Fruit fly (Drosophila melanogaster) whole organism, embryonic: Measurements from ENCODE around the gene CG32189.
A peak's percentile ranks its signal among the peaks of the same experiment; 100 is the strongest.

Experiments used
- gcm ChIP-seq: fragments of 200-800 bp; sonication (Bioruptor generic); optimal IDR thresholded peaks from 2 replicates; lab custom pipeline; 2019; ENCODE audit warnings: missing biosample characterization, mild to moderate bottlenecking, missing genetic modification characterization, moderate library complexity
- mld ChIP-seq: fragments of 200-800 bp; sonication (Bioruptor generic); IDR thresholded peaks from 3 replicates; pipeline ENCODE4 v1.3.6; 2022; ENCODE audit warnings: missing biosample characterization, missing genetic modification characterization; ENCODE audit not compliant: partially characterized antibody
- nom ChIP-seq: fragments of 200-800 bp; sonication (Bioruptor generic); optimal IDR thresholded peaks from 2 replicates; lab custom pipeline; 2017; ENCODE audit warnings: missing biosample characterization, missing genetic modification characterization, mild to moderate bottlenecking, moderate library complexity, missing genetic modification reagents
- peb ChIP-seq: fragments of 200-800 bp; sonication (Bioruptor generic); IDR thresholded peaks from 2 replicates; pipeline ENCODE4 v1.3.6; 2022; ENCODE audit warnings: missing biosample characterization, missing genetic modification characterization
- pros ChIP-seq: fragments of 200-800 bp; sonication (Bioruptor generic); optimal IDR thresholded peaks from 3 replicates; lab custom pipeline; 2019; ENCODE audit warnings: missing biosample characterization, mild to moderate bottlenecking, missing genetic modification characterization, moderate library complexity
- slp2 ChIP-seq: fragments of 200-800 bp; sonication (Bioruptor generic); optimal IDR thresholded peaks from 2 replicates; lab custom pipeline; 2016; ENCODE audit warnings: missing biosample characterization, missing genetic modification characterization
- wdn ChIP-seq: fragments of 200-800 bp; sonication (Bioruptor generic); IDR thresholded peaks from 2 replicates; pipeline ENCODE4 v1.3.6; 2022; ENCODE audit warnings: missing biosample characterization, missing genetic modification characterization

dm6 chr3L:17856655-17857479 is 21.9 kb upstream of the CG32189 start, which contains the start of gene CG5535:
- peak; percentile 17 for TF ChIP-seq nom (GFP tag; lab: Kevin White, UChicago)
- no peak for TF ChIP-seq mld (GFP tag; lab: Robert Waterston, UW)
- TF ChIP-seq slp2 (GFP tag; lab: Kevin White, UChicago), result peak; percentile 21
- peak; percentile 68 for TF ChIP-seq gcm (GFP tag; lab: Kevin White, UChicago)
- TF ChIP-seq peb, result 0 out of 2 replicates have a peak, but pooled peaks have one; percentile 39
- peak; percentile 63 for TF ChIP-seq pros
- TF ChIP-seq wdn (GFP tag; lab: Robert Waterston, UW), result peak; percentile 76
